Worm (Caenorhabditis elegans): ENCODE data around the gene F43H9.3.

The F43H9.3 gene

DNA sequence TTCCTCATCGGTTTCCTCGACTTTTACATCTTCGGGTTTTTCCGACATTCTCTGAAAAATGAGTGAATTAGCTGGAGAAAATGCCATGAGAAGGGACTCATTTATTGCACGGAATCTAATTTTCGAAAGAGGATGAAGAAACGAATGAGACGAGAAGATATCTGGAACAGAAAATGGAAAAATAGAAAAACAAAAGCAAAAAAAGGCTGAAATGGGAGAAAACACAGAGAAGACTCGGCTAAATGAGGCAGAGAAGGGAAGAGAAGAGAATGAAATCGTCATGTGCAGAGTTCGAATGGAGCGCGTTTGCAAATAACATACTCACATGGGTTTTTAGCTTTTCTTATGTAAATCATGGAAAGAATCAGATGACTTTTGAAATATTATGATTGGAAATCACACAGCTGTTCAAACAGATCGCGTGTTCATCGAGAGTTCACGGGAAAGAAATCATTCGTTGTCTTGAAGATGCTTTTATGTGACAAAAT lies 10.8 kb downstream of the F43H9.3 start, which contains the start of gene Y97E10AR.6 (continued):
- no peak for TF ChIP-seq swsn-7 (tag; optimal IDR thresholded peaks at IDR 0.05)
- no peak for TF ChIP-seq elt-2 (tag; optimal IDR thresholded peaks at IDR 0.05)
- peak; percentile 36 for TF ChIP-seq snu-23 (GFP tag; optimal IDR thresholded peaks at IDR 0.05)
- no peak for TF ChIP-seq fkh-4 (tag; optimal IDR thresholded peaks at IDR 0.05; ENCODE audit: borderline replicate concordance)
- no peak for TF ChIP-seq nhr-85 (tag)
- no peak for TF ChIP-seq unc-98 (GFP tag; IDR thresholded peaks at IDR 0.05)
- peak; percentile 46 for TF ChIP-seq C16A3.4 (tag; optimal IDR thresholded peaks at IDR 0.05)
- no peak for TF ChIP-seq sox-4 (tag; optimal IDR thresholded peaks at IDR 0.05)
- TF ChIP-seq ces-1 (GFP tag; optimal IDR thresholded peaks at IDR 0.05), result no peak
- TF ChIP-seq fos-1 (tag; optimal IDR thresholded peaks at IDR 0.05), result no peak
- TF ChIP-seq hlh-4 (tag; optimal IDR thresholded peaks at IDR 0.05), result no peak
- TF ChIP-seq blmp-1 (tag; optimal IDR thresholded peaks at IDR 0.05), result peak; percentile 5
- peak; percentile 4 to 54 (median 29) for TF ChIP-seq dpl-1 (GFP tag; optimal IDR thresholded peaks at IDR 0.05)
- no peak for TF ChIP-seq ets-5 (GFP tag; IDR thresholded peaks at IDR 0.05)
- peak in 1 of 2 experiments; percentile 63 for TF ChIP-seq mdl-1 (tag; optimal IDR thresholded peaks at IDR 0.05)
- no peak for TF ChIP-seq F16B12.6 (tag; optimal IDR thresholded peaks at IDR 0.05)
- no peak for TF ChIP-seq pqm-1 (tag; optimal IDR thresholded peaks at IDR 0.05)
- TF ChIP-seq egl-13 (tag; optimal IDR thresholded peaks at IDR 0.05), result no peak
- TF ChIP-seq nhr-71 (tag; optimal IDR thresholded peaks at IDR 0.05), result peak; percentile 23
- no peak for TF ChIP-seq pax-3 (tag; optimal IDR thresholded peaks at IDR 0.05)
- TF ChIP-seq snpc-4 (tag; optimal IDR thresholded peaks at IDR 0.05), result peak; percentile 16
- no peak for TF ChIP-seq lin-13 (GFP tag; optimal IDR thresholded peaks at IDR 0.05)
- peak in 1 of 2 experiments; percentile 50 for TF ChIP-seq lsy-2 (tag; optimal IDR thresholded peaks at IDR 0.05)
- no peak for TF ChIP-seq sptf-1 (tag; optimal IDR thresholded peaks at IDR 0.05)
- TF ChIP-seq lin-14 (GFP tag; optimal IDR thresholded peaks at IDR 0.05), result peak; percentile 54
- no peak for TF ChIP-seq alr-1 (tag; optimal IDR thresholded peaks at IDR 0.05; ENCODE audit: borderline replicate concordance)
- TF ChIP-seq C34B4.2 (tag; optimal IDR thresholded peaks at IDR 0.05), result no peak
- no peak for TF ChIP-seq ceh-63 (GFP tag; optimal IDR thresholded peaks at IDR 0.05)
- TF ChIP-seq mep-1 (tag; optimal IDR thresholded peaks at IDR 0.05), result peak; percentile 44
- no peak for TF ChIP-seq fkh-8 (tag; optimal IDR thresholded peaks at IDR 0.05)
- TF ChIP-seq nhr-28 (tag; optimal IDR thresholded peaks at IDR 0.05), result no peak

DNA sequence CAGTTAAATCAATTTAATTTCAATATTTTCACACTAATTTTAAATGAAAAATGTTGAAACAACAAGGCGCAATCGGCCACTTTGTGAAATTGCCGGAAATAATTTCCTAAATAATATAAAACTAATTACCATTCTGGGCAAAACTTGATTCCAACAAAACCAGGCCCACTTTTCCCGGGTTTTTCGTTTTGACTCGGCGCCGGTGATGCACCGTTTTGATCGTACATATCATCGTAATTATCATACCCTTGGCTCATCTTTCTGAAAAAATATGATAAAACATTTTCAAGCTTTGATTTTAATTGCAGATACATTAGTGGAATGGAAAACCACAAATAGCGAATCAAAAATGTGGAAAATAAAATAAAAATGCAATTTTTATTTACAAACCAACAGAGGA lies 12.7 kb downstream of the F43H9.3 start, which contains the start of gene rpb-9:
TSS of gene rpb-9 (minus strand) at position 314 of the 400 bp plus-strand sequence.
- TF ChIP-seq efl-1 (optimal IDR thresholded peaks at IDR 0.05) (no peak), efl-1 (GFP tag; optimal IDR thresholded peaks at IDR 0.05 in 1 of 2) (peak in 1 of 2 experiments; percentile 36), mab-9 (GFP tag; IDR thresholded peaks at IDR 0.05) (no peak)

DNA sequence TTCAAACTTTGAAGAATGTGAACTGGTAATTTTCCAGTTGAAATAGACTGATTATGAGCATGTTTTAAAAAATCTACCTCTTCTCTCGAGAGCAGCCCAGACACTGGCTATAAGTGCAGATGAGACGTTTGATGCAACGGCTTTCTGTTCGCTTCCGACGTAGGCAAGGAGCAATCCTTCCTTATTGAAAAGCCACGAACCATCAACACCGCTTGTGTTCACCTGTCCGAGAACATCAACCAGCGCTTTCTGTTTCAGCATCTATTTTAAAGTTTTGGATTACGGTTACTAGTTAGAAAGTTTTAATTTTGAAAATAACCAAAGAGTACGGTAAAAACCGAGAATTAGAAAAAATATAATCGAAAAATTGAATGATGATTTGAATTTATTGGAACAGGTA lies 13.9 kb downstream of the F43H9.3 start, which contains the start of gene lmtr-2:
TSS of gene lmtr-2 (minus strand) at position 261 of the 400 bp plus-strand sequence.
- TF ChIP-seq ztf-11 (tag; optimal IDR thresholded peaks at IDR 0.05) (no peak), efl-3 (GFP tag; optimal IDR thresholded peaks at IDR 0.05) (no peak), ama-1 (optimal IDR thresholded peaks at IDR 0.05) (peak; percentile 22), lin-14 (GFP tag; optimal IDR thresholded peaks at IDR 0.05) (no peak), egl-13 (tag; optimal IDR thresholded peaks at IDR 0.05) (no peak), tbx-2 (tag; optimal IDR thresholded peaks at IDR 0.05) (no peak)

DNA sequence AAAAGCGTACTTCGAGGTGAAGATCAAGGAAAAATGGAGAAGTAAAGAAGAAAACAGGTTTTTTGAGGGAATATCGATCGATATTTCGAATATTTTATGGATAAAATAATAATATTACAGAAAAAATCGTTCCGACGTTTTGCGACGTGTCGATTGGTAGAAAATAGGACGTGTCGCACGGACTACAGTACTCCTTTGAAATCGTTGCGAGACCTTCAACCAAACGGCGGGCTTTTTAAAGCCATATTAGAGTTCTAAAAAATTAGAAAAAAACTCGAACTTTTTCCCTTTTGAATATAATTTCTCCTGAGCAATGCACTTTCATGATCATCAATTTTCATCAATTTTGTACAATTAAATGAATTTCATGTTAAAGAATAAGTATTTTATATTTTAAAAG lies 14.6 kb downstream of the F43H9.3 start, which contains the start of gene Y97E10AR.4:
TSS of gene Y97E10AR.4 (minus strand) at position 131 of the 400 bp plus-strand sequence.
- TF ChIP-seq dpl-1 (GFP tag; optimal IDR thresholded peaks at IDR 0.05) (no peak), nhr-85 (tag) (peak; percentile 42)

Data from whole organism, L1 larva.